Fruit fly (Drosophila melanogaster): ENCODE results near the gene Ccp84Ag.
A peak's percentile ranks its signal among the peaks of the same experiment; 100 is the strongest.

Gene Ccp84Ag

DNA sequence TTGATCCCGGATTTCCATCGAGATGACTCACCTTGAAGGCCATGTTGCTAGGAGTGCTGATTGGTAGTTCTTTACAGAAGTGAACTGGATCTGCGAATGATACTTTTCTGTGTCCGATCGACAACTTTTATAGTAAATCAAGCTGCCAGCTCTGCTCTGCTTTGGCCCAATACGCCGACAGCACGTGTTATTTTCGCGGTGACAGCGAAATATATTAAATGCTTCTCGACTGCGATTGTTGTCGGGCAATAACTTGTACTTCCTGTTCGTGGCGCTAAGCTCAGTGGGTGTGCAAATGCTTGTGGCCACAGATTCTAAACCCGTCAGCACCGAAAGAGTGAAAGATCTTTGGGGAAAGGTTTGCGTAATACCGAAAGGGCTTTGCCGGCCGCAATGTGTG, 16.2 kb downstream of the Ccp84Ag start, which contains the start of gene Ccp84Ab:
Gene Ccp84Ab (minus strand): TSS at position 101 of the 400 bp plus-strand sequence.
- TF ChIP-seq CG1602 (GFP tag; optimal IDR thresholded peaks at IDR 0.05) = no peak
- TF ChIP-seq knrl (GFP tag; IDR thresholded peaks at IDR 0.05; ENCODE audit: partially characterized antibody) = no peak
- no peak for TF ChIP-seq CG6254 (GFP tag; optimal IDR thresholded peaks at IDR 0.05)
- TF ChIP-seq abd-A (tag; optimal IDR thresholded peaks at IDR 0.05) = no peak
- no peak for TF ChIP-seq kni (GFP tag; optimal IDR thresholded peaks at IDR 0.05)
- no peak for TF ChIP-seq CG10959 (GFP tag; IDR thresholded peaks at IDR 0.05)
- TF ChIP-seq jumu (GFP tag; optimal IDR thresholded peaks at IDR 0.05) = no peak
- TF ChIP-seq Spps (tag; optimal IDR thresholded peaks at IDR 0.05) = no peak
- TF ChIP-seq CG7357 (GFP tag; IDR thresholded peaks at IDR 0.05) = no peak
- TF ChIP-seq Fer2 (tag; optimal IDR thresholded peaks at IDR 0.05) = no peak
- TF ChIP-seq emc (GFP tag; optimal IDR thresholded peaks at IDR 0.05) = no peak
- no peak for TF ChIP-seq CG1603 (tag; optimal IDR thresholded peaks at IDR 0.05)
- TF ChIP-seq CG9727 (GFP tag; optimal IDR thresholded peaks at IDR 0.05) = no peak
- TF ChIP-seq cwo (GFP tag; optimal IDR thresholded peaks at IDR 0.05) = no peak
- TF ChIP-seq CG10565 (GFP tag; optimal IDR thresholded peaks at IDR 0.05) = no peak
- TF ChIP-seq CkIIα-i1 (GFP tag; IDR thresholded peaks at IDR 0.05) = no peak
- no peak for TF ChIP-seq tap (tag; optimal IDR thresholded peaks at IDR 0.05)

DNA sequence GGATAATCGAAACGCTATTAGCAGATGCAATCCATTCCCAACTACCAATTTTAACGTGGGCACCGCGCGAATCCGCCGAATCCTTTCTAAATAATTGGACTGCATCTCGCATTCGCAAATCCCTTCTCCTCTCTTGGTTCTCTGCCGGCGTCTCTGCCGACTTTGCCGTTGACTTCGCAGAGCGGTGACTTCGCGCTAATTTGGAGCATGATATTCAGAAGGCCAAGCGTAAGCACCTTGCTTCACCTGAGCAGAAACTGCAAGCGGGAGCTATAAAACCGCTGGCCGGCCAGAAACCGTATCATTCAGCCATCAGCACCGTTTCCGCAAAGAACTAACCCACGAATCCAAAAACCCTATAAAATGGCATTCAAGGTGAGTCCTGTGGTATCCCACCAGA, 17.3 kb downstream of the Ccp84Ag start, which contains the start of gene Ccp84Aa:
Gene Ccp84Aa (plus strand): TSS at position 301 of the 400 bp plus-strand sequence.
- TF ChIP-seq CG33213 (GFP tag; optimal IDR thresholded peaks at IDR 0.05) = no peak
- TF ChIP-seq zfh2 (GFP tag; optimal IDR thresholded peaks at IDR 0.05) = no peak
- TF ChIP-seq grau (tag; optimal IDR thresholded peaks at IDR 0.05) = no peak
- TF ChIP-seq CG11398 (GFP tag; optimal IDR thresholded peaks at IDR 0.05) = no peak
- TF ChIP-seq CG2875 (GFP tag; optimal IDR thresholded peaks at IDR 0.05) = no peak
- TF ChIP-seq Fer3 (tag; optimal IDR thresholded peaks at IDR 0.05) = no peak
- no peak for TF ChIP-seq ro (GFP tag; IDR thresholded peaks at IDR 0.05)
- TF ChIP-seq pita (GFP tag; optimal IDR thresholded peaks at IDR 0.05) = no peak

DNA sequence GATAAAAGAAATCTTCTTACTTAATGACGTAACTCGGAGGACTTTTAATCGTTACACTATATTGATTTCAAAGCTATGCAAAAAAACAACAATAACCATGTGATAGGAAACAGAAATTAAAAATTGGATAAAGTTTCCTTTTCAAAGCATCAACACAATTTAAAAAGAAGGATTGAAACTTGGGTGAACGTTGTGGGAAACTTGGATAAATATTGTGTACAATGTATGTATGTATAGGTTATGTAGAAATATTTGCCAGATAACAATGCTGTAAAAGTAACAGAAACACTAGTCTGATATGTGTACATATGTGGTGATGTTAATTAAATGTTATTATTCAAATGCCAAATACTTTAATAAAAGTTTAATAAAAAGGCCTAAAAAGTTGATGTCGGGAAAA, 19.8 kb downstream of the Ccp84Ag start:
- TF ChIP-seq Med (GFP tag) = no peak
- peak; percentile 15 for TF ChIP-seq Myb (GFP tag; optimal IDR thresholded peaks at IDR 0.05)
- TF ChIP-seq amos (GFP tag; IDR thresholded peaks at IDR 0.05; ENCODE audit: partially characterized antibody) = peak; percentile 50
- no peak for TF ChIP-seq CG14710 (tag; optimal IDR thresholded peaks at IDR 0.05)
- TF ChIP-seq pita (GFP tag; optimal IDR thresholded peaks at IDR 0.05) = peak; percentile 74
- peak; percentile 89; the same call in 2 of the 3 replicates for TF ChIP-seq CG2199 (GFP tag; IDR thresholded peaks at IDR 0.05)
- TF ChIP-seq CG18011 (GFP tag; optimal IDR thresholded peaks at IDR 0.05) = peak; percentile 86
- TF ChIP-seq danr (GFP tag; IDR thresholded peaks at IDR 0.05) = no peak
- TF ChIP-seq CG11504 (tag; optimal IDR thresholded peaks at IDR 0.05) = no peak
- peak; percentile 92 for TF ChIP-seq stwl (tag; optimal IDR thresholded peaks at IDR 0.05)
- peak; percentile 15 for TF ChIP-seq Lhr (GFP tag; optimal IDR thresholded peaks at IDR 0.05)
- no peak for TF ChIP-seq CG15011 (GFP tag; optimal IDR thresholded peaks at IDR 0.05)
- TF ChIP-seq Gsc (GFP tag; IDR thresholded peaks at IDR 0.05) = no peak
- no peak for TF ChIP-seq cad (GFP tag; optimal IDR thresholded peaks at IDR 0.05)
- peak; percentile 40 for TF ChIP-seq knrl (GFP tag; IDR thresholded peaks at IDR 0.05; ENCODE audit: partially characterized antibody)
- no peak for TF ChIP-seq fru (optimal IDR thresholded peaks at IDR 0.05)
- TF ChIP-seq CTCF (GFP tag; optimal IDR thresholded peaks at IDR 0.05) = peak; percentile 82
- no peak for TF ChIP-seq pnt (GFP tag; optimal IDR thresholded peaks at IDR 0.05)
- TF ChIP-seq NK7.1 (GFP tag; optimal IDR thresholded peaks at IDR 0.05) = no peak
- TF ChIP-seq CG32532 (GFP tag; IDR thresholded peaks at IDR 0.05) = no peak
- no peak for TF ChIP-seq CG5180 (GFP tag; optimal IDR thresholded peaks at IDR 0.05)
- TF ChIP-seq CG7745 (tag; optimal IDR thresholded peaks at IDR 0.05) = no peak
- TF ChIP-seq CG11695 (GFP tag; IDR thresholded peaks at IDR 0.05) = no peak
- TF ChIP-seq CG6854 (GFP tag; optimal IDR thresholded peaks at IDR 0.05) = no peak
- TF ChIP-seq stc (GFP tag; IDR thresholded peaks at IDR 0.05) = no peak
- TF ChIP-seq E2f2 (GFP tag; IDR thresholded peaks at IDR 0.05) = no peak
- TF ChIP-seq insv (GFP tag; optimal IDR thresholded peaks at IDR 0.05) = peak in 1 of 2 experiments; percentile 5

Data from whole organism, embryonic.